Worm (Caenorhabditis elegans) whole organism, L3 larva: Measurements from ENCODE around the gene htp-1.

Experiments used
- aly-2 ChIP-seq: fragments of 150-350 bp; optimal IDR thresholded peaks from 2 replicates; lab custom pipeline; 2014; ENCODE audit warnings: missing biosample characterization, missing genetic modification characterization
- ama-1 ChIP-seq: fragments of 150-350 bp; optimal IDR thresholded peaks from 2 replicates; lab custom pipeline; 2018
- ceh-16 ChIP-seq: sonication (generic microtip); optimal IDR thresholded peaks from 2 replicates; lab custom pipeline; 2017; ENCODE audit warnings: missing biosample characterization, missing genetic modification characterization
- ceh-28 ChIP-seq: fragments of 150-350 bp; optimal IDR thresholded peaks from 2 replicates; lab custom pipeline; 2014; ENCODE audit warnings: missing biosample characterization, missing genetic modification reagents, missing genetic modification characterization
- ceh-9 ChIP-seq: sonication (generic microtip); optimal IDR thresholded peaks from 2 replicates; lab custom pipeline; 2018; ENCODE audit warnings: missing biosample characterization, missing genetic modification characterization
- egl-5 ChIP-seq: fragments of 150-350 bp; optimal IDR thresholded peaks from 2 replicates; lab custom pipeline; 2017; ENCODE audit warnings: missing biosample characterization, missing genetic modification reagents, missing genetic modification characterization, inconsistent platforms
- elt-2 ChIP-seq: sonication (generic microtip); optimal IDR thresholded peaks from 2 replicates; lab custom pipeline; 2016; ENCODE audit warnings: missing genetic modification reagents, mild to moderate bottlenecking, missing genetic modification characterization, missing compliant biosample characterization
- elt-3 ChIP-seq, 3 experiments: fragments of 150-350 bp in 1 of 3; sonication (generic microtip) in 2 of 3; optimal IDR thresholded peaks; 2 replicates in 2 of 3; 4 replicates in 1 of 3; lab custom pipeline; 2014 to 2017; ENCODE audit warnings: missing biosample characterization in 3 of 3, missing genetic modification characterization in 3 of 3
- eor-1 ChIP-seq, 2 experiments: fragments of 150-350 bp; optimal IDR thresholded peaks; 2 replicates each; lab custom pipeline; 2014 to 2018; ENCODE audit warnings: missing biosample characterization in 2 of 2, missing genetic modification characterization in 2 of 2
- fkh-10 ChIP-seq: sonication (generic microtip); optimal IDR thresholded peaks from 2 replicates; lab custom pipeline; 2017; ENCODE audit warnings: missing biosample characterization, missing genetic modification reagents, missing genetic modification characterization
- fos-1 ChIP-seq: fragments of 150-350 bp; optimal IDR thresholded peaks from 2 replicates; lab custom pipeline; 2014; ENCODE audit warnings: missing biosample characterization, missing genetic modification characterization
- hmg-11 ChIP-seq: sonication (generic microtip); optimal IDR thresholded peaks from 2 replicates; lab custom pipeline; 2016; ENCODE audit warnings: missing genetic modification characterization, missing compliant biosample characterization
- lin-15B ChIP-seq: fragments of 150-350 bp; optimal IDR thresholded peaks from 2 replicates; lab custom pipeline; 2014; ENCODE audit warnings: missing biosample characterization, missing genetic modification characterization
- lin-39 ChIP-seq: fragments of 150-350 bp; optimal IDR thresholded peaks from 2 replicates; lab custom pipeline; 2018; ENCODE audit warnings: missing biosample characterization, missing genetic modification reagents, missing genetic modification characterization
- lsy-12 ChIP-seq: sonication (generic microtip); optimal IDR thresholded peaks from 2 replicates; lab custom pipeline; 2016; ENCODE audit warnings: mild to moderate bottlenecking, missing genetic modification characterization, missing compliant biosample characterization
- mml-1 ChIP-seq: fragments of 150-350 bp; sonication (generic microtip); optimal IDR thresholded peaks from 3 replicates; lab custom pipeline; 2014; ENCODE audit warnings: missing biosample characterization, missing genetic modification characterization
- nfya-1 ChIP-seq: sonication (generic microtip); optimal IDR thresholded peaks from 2 replicates; lab custom pipeline; 2017; ENCODE audit warnings: missing genetic modification characterization, mild to moderate bottlenecking, missing compliant biosample characterization, antibody characterized with exemption, moderate library complexity; ENCODE audit not compliant: insufficient read depth
- nhr-11 ChIP-seq: fragments of 150-350 bp; optimal IDR thresholded peaks from 2 replicates; lab custom pipeline; 2014; ENCODE audit warnings: missing biosample characterization, missing genetic modification characterization
- nhr-12 ChIP-seq: fragments of 150-350 bp; optimal IDR thresholded peaks from 2 replicates; lab custom pipeline; 2014; ENCODE audit warnings: missing biosample characterization, missing genetic modification characterization
- nhr-23 ChIP-seq: fragments of 150-350 bp; optimal IDR thresholded peaks from 2 replicates; lab custom pipeline; 2014; ENCODE audit warnings: missing biosample characterization, missing genetic modification reagents, missing genetic modification characterization
- nhr-237 ChIP-seq: fragments of 150-350 bp; optimal IDR thresholded peaks from 2 replicates; lab custom pipeline; 2014; ENCODE audit warnings: missing biosample characterization, missing genetic modification characterization
- nhr-25 ChIP-seq: sonication (generic microtip); optimal IDR thresholded peaks from 2 replicates; lab custom pipeline; 2017; ENCODE audit warnings: missing biosample characterization, missing genetic modification characterization
- nhr-28 ChIP-seq: fragments of 150-350 bp; optimal IDR thresholded peaks from 2 replicates; lab custom pipeline; 2014; ENCODE audit warnings: missing biosample characterization, missing genetic modification characterization
- nhr-43 ChIP-seq: sonication (generic microtip); optimal IDR thresholded peaks from 2 replicates; lab custom pipeline; 2016; ENCODE audit warnings: mild to moderate bottlenecking, missing genetic modification characterization, missing compliant biosample characterization; ENCODE audit not compliant: poor library complexity, severe bottlenecking
- nhr-67 ChIP-seq: fragments of 150-350 bp; optimal IDR thresholded peaks from 2 replicates; lab custom pipeline; 2014; ENCODE audit warnings: missing biosample characterization, missing genetic modification characterization
- nhr-76 ChIP-seq: fragments of 150-350 bp; sonication (generic microtip); optimal IDR thresholded peaks from 5 replicates; lab custom pipeline; 2014; ENCODE audit warnings: missing biosample characterization, missing genetic modification characterization
- pha-4 ChIP-seq: fragments of 150-350 bp; optimal IDR thresholded peaks from 2 replicates; lab custom pipeline; 2014; ENCODE audit warnings: missing biosample characterization, missing genetic modification reagents, missing genetic modification characterization
- pqm-1 ChIP-seq: fragments of 150-350 bp; optimal IDR thresholded peaks from 2 replicates; lab custom pipeline; 2017; ENCODE audit warnings: missing biosample characterization, missing genetic modification characterization, inconsistent platforms
- skn-1 ChIP-seq: fragments of 150-350 bp; optimal IDR thresholded peaks from 2 replicates; lab custom pipeline; 2014; ENCODE audit warnings: missing biosample characterization, missing genetic modification characterization
- snpc-4 ChIP-seq: fragments of 150-350 bp; optimal IDR thresholded peaks from 2 replicates; lab custom pipeline; 2014; ENCODE audit warnings: missing biosample characterization, missing genetic modification characterization
- tbx-2 ChIP-seq: sonication (generic microtip); optimal IDR thresholded peaks from 2 replicates; lab custom pipeline; 2016; ENCODE audit warnings: mild to moderate bottlenecking, missing genetic modification characterization, missing compliant biosample characterization
- unc-39 ChIP-seq: sonication (generic microtip); optimal IDR thresholded peaks from 4 replicates; lab custom pipeline; 2017; ENCODE audit warnings: missing biosample characterization, missing genetic modification characterization
- unc-62 ChIP-seq: fragments of 150-350 bp; sonication (generic microtip); optimal IDR thresholded peaks from 4 replicates; lab custom pipeline; 2014; ENCODE audit warnings: missing biosample characterization, missing genetic modification reagents, missing genetic modification characterization
- zag-1 ChIP-seq: fragments of 150-350 bp; optimal IDR thresholded peaks from 2 replicates; lab custom pipeline; 2014; ENCODE audit warnings: missing biosample characterization, missing genetic modification characterization
- ztf-11 ChIP-seq: fragments of 150-350 bp; optimal IDR thresholded peaks from 2 replicates; lab custom pipeline; 2014; ENCODE audit warnings: missing biosample characterization, missing genetic modification characterization

The htp-1 gene

ce11 chrIV:5370914-5371313 lies 20.4 kb downstream of the htp-1 start:
- TF ChIP-seq nhr-23 (tag; lab: Kevin White, UChicago): peak; percentile 42
- TF ChIP-seq lin-39: no peak
- peak; percentile 40 for TF ChIP-seq nfya-1 (tag; lab: Kevin White, UChicago)

DNA sequence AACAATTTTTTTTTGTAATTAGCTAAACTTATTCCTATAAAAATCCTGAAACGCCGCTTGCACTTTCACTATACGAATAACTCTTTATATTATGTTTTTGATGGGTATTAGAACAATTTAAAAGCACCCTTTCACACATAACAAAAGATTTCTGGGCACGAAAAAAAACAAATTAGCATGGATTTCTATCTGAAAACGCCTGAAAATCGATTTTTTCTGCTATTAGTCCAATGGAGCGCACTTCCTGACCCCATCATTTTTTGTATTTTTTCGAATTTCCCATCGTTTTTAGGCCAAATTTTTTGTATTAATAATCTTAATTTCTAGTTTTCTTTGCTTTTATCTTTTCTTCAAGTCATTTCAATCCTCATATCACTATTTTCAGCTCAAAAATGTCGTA lies 21.9 kb downstream of the htp-1 start, which contains the start of gene F41H10.3:
F41H10.3 (plus strand) TSS at position 388 of the 400 bp plus-strand sequence.
- no peak for TF ChIP-seq nhr-76 (tag; lab: Kevin White, UChicago)
- TF ChIP-seq ama-1 (lab: Kevin White, UChicago): no peak
- no peak for TF ChIP-seq nhr-25 (tag; lab: Kevin White, UChicago)
- no peak for TF ChIP-seq unc-39 (tag; lab: Kevin White, UChicago)
- TF ChIP-seq fos-1 (tag; lab: Kevin White, UChicago): no peak
- no peak for TF ChIP-seq ztf-11
- no peak for TF ChIP-seq aly-2
- no peak for TF ChIP-seq egl-5 (tag; lab: Kevin White, UChicago)
- TF ChIP-seq nhr-12 (tag; lab: Kevin White, UChicago): no peak
- TF ChIP-seq mml-1 (tag; lab: Kevin White, UChicago): no peak
- no peak for TF ChIP-seq zag-1

DNA sequence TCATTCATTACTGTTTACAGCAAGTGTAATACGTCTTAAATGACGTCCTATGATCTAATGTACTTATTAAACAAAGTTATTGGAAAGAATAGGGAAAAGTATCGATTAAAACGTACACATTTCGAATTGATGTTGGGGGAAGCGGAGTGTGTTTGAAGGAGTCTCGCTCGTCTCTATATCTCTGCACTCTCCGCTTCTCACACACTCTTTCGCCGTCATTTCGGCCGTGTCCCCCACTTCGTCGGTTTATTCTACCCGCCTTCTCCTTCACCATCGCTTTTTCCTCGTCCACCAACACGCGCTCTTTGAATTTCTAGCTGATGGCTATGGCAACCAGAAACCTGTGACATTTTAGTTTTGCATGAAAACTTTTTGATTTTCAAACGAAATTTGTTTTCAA lies 22.5 kb downstream of the htp-1 start:
- TF ChIP-seq nhr-25 (tag; lab: Kevin White, UChicago): peak; percentile 58
- TF ChIP-seq tbx-2 (tag; lab: Kevin White, UChicago): no peak
- TF ChIP-seq ceh-28: peak; percentile 70
- no peak for TF ChIP-seq nhr-28 (tag; lab: Kevin White, UChicago)
- peak; percentile 53 for TF ChIP-seq hmg-11 (tag; lab: Kevin White, UChicago)
- TF ChIP-seq ama-1 (lab: Kevin White, UChicago): peak; percentile 60
- peak; percentile 70 for TF ChIP-seq lin-15B
- TF ChIP-seq nfya-1 (tag; lab: Kevin White, UChicago): peak; percentile 39
- peak; percentile 25 for TF ChIP-seq elt-2 (tag; lab: Kevin White, UChicago)
- peak; percentile 37 for TF ChIP-seq pha-4 (tag; lab: Kevin White, UChicago)
- TF ChIP-seq lin-39: peak; percentile 31
- TF ChIP-seq nhr-11 (tag; lab: Kevin White, UChicago): no peak
- TF ChIP-seq eor-1 (tag; optimal IDR thresholded peaks at IDR 0.05; lab: Kevin White, UChicago): no peak
- no peak for TF ChIP-seq elt-3 (tag; optimal IDR thresholded peaks at IDR 0.05; lab: Kevin White, UChicago)
- TF ChIP-seq fos-1 (tag; lab: Kevin White, UChicago): no peak

- no peak for TF ChIP-seq elt-2 (tag; lab: Kevin White, UChicago)
- TF ChIP-seq ama-1 (lab: Kevin White, UChicago): peak; percentile 50
Measured at ce11 chrIV:5367899-5368298, 23.5 kb downstream of the htp-1 start.

DNA sequence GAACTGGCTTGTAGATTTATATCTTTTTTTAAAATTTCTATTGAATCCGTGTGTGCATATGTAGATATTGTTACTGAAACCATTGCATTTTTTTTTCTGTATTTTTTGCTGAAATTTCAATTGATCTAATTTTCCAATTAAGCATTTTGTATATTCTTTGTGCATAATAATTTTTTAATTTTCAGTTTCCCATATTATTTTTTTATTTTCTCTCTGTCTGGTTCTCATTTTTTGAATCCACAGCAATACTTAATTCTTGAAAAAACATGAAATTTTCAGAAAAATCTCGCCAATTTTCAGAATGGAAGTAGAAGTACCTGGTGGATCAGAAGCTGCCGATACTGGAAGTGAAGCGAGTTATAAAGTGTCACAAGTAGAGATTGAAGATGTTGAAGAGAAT lies 24.8 kb downstream of the htp-1 start, which contains the start of gene sand-1:
sand-1 (plus strand) TSS at position 301 of the 400 bp plus-strand sequence.
- no peak for TF ChIP-seq nhr-25 (tag; lab: Kevin White, UChicago)
- no peak for TF ChIP-seq tbx-2 (tag; lab: Kevin White, UChicago)
- TF ChIP-seq mml-1 (tag; lab: Kevin White, UChicago): no peak
- no peak for TF ChIP-seq eor-1 (tag; optimal IDR thresholded peaks at IDR 0.05; lab: Kevin White, UChicago)
- TF ChIP-seq unc-39 (tag; lab: Kevin White, UChicago): no peak
- TF ChIP-seq ceh-16: no peak
- no peak for TF ChIP-seq zag-1
- TF ChIP-seq skn-1 (tag; lab: Kevin White, UChicago): no peak
- TF ChIP-seq pqm-1 (tag; lab: Kevin White, UChicago): no peak
- no peak for TF ChIP-seq unc-62 (GFP tag; lab: Kevin White, UChicago)
- TF ChIP-seq fos-1 (tag; lab: Kevin White, UChicago): no peak
- TF ChIP-seq ceh-9 (tag; lab: Kevin White, UChicago): no peak
- no peak for TF ChIP-seq nhr-67 (tag; lab: Kevin White, UChicago)
- TF ChIP-seq nfya-1 (tag; lab: Kevin White, UChicago): no peak
- no peak for TF ChIP-seq lin-39
- TF ChIP-seq, all 47 proteins: peak for 0

DNA sequence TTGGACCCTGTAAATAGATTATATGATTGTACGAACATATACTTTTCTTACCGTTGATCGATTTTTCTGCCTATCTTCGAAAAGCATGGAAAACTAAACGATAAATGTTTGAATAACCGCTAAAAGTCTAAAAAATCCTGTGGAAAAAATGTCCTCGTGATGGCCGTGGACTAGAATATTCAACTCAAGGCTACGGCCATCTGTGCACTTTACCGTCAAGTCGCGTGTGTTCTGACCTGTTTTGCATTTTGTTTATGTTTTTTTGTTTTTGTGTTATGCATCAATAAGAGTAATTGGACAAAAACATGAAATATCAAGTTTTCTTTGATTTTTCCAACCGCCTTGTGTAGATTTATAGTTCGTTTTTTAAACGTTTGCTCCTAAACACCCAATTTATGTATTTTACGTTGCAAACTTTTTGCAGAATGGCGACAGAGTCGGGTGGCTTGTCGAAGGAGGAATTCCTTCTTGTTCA lies 27.2 kb downstream of the htp-1 start, which contains the start of the genes hda-6 and F41H10.4:
hda-6 (minus strand) TSS at position 172 of the 475 bp plus-strand sequence.
F41H10.4 (plus strand) TSS at position 425 of the 475 bp plus-strand sequence.
- peak; percentile 75 for TF ChIP-seq pha-4 (tag; lab: Kevin White, UChicago)
- TF ChIP-seq skn-1 (tag; lab: Kevin White, UChicago): peak; percentile 9
- TF ChIP-seq elt-2 (tag; lab: Kevin White, UChicago): peak; percentile 28
- peak; percentile 92 for TF ChIP-seq snpc-4
- TF ChIP-seq nhr-43 (tag; lab: Kevin White, UChicago): peak; percentile 85
- peak; percentile 75 for TF ChIP-seq nhr-23 (tag; lab: Kevin White, UChicago)
- peak; percentile 73 for TF ChIP-seq egl-5 (tag; lab: Kevin White, UChicago)
- no peak for TF ChIP-seq hmg-11 (tag; lab: Kevin White, UChicago)
- TF ChIP-seq nfya-1 (tag; lab: Kevin White, UChicago): peak; percentile 75
- TF ChIP-seq nhr-25 (tag; lab: Kevin White, UChicago): peak; percentile 97
- TF ChIP-seq lin-15B: peak; percentile 93
- TF ChIP-seq lin-39: peak; percentile 33
- no peak for TF ChIP-seq nhr-28 (tag; lab: Kevin White, UChicago)
- no peak for TF ChIP-seq fkh-10
- TF ChIP-seq nhr-237 (tag; lab: Kevin White, UChicago): no peak
- no peak for TF ChIP-seq lsy-12
- TF ChIP-seq pqm-1 (tag; lab: Kevin White, UChicago): no peak
